Fruit fly (Drosophila melanogaster): ENCODE data around the gene vrs.

The vrs gene

dm6 chr3R:12398620-12399247 is 48.7 kb upstream of the vrs start, which contains the start of gene Cyp9f3 (continued):
- TF ChIP-seq bbx (GFP tag; IDR thresholded peaks at IDR 0.05; ENCODE audit: partially characterized antibody): 0 out of 2 replicates have a peak, but pooled peaks have one; percentile 9
- TF ChIP-seq hbn (GFP tag; IDR thresholded peaks at IDR 0.05; ENCODE audit: partially characterized antibody): no peak
- 0 out of 2 replicates have a peak, but pooled peaks have one; percentile 20 for TF ChIP-seq nerfin-2 (GFP tag; IDR thresholded peaks at IDR 0.05; ENCODE audit: partially characterized antibody)
- peak; percentile 22 for TF ChIP-seq MTF-1 (GFP tag; optimal IDR thresholded peaks at IDR 0.05; ENCODE audit: borderline replicate concordance)
- no peak for TF ChIP-seq en (GFP tag; optimal IDR thresholded peaks at IDR 0.05)
- TF ChIP-seq unc-4 (GFP tag; IDR thresholded peaks at IDR 0.05; ENCODE audit: partially characterized antibody): no peak
- peak; percentile 1 for TF ChIP-seq sens (GFP tag)
- peak; percentile 2 for TF ChIP-seq sug (tag; optimal IDR thresholded peaks at IDR 0.05)
- peak; percentile 50 for TF ChIP-seq Ets65A (GFP tag)
- TF ChIP-seq CG13287 (GFP tag; IDR thresholded peaks at IDR 0.05; ENCODE audit: partially characterized antibody): peak; percentile 25; the same call in 1 of the 2 replicates
- peak; percentile 96 for TF ChIP-seq CG34376 (GFP tag; optimal IDR thresholded peaks at IDR 0.05)
- peak; percentile 13 for TF ChIP-seq HmgZ (tag; optimal IDR thresholded peaks at IDR 0.05)
- TF ChIP-seq CG3838 (GFP tag; optimal IDR thresholded peaks at IDR 0.05): peak; percentile 10
- peak; percentile 33; the same call in 1 of the 2 replicates for TF ChIP-seq amos (GFP tag; IDR thresholded peaks at IDR 0.05; ENCODE audit: partially characterized antibody)
- 0 out of 2 replicates have a peak, but pooled peaks have one; percentile 10 for TF ChIP-seq Dref (GFP tag; IDR thresholded peaks at IDR 0.05)
- TF ChIP-seq CG32767 (GFP tag; IDR thresholded peaks at IDR 0.05): 0 out of 2 replicates have a peak, but pooled peaks have one; percentile 9
- TF ChIP-seq Atf6 (GFP tag; IDR thresholded peaks at IDR 0.05): 0 out of 2 replicates have a peak, but pooled peaks have one; percentile 7
- TF ChIP-seq CG10543 (GFP tag; optimal IDR thresholded peaks at IDR 0.05): peak; percentile 79
- 0 out of 3 replicates have a peak, but pooled peaks have one; percentile 22 for TF ChIP-seq dysf (GFP tag; IDR thresholded peaks at IDR 0.05)

DNA sequence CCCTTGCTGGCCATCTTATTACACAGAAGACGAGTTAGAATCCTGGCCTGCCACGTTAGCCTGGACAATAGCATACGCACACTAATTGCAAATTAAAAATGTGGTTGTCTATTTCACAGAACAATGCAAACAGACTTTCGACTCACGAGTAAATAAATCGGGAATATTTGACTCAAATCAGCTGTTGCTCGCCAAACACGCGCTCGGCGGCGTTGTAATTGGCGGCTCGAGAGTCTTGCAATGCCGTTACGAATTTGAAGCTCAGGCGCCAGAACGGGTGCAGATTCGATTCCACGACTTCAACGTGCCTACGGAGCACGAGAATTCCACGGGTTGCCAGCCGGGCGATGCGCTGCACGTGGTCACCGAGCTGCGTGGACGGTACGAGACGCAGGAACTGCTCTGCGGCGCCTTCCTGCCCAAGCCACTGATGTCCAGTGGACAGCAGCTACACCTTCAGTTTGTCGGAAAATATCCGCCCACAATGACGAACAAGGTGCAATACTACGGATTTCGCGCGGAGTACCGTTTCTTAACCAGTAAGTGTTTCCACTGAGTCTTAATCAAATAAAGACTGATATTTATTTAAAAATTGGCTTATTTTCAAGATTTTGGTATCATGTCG is 45.7 kb upstream of the vrs start, which contains the start of gene DNAlig3:
Gene DNAlig3, minus strand, starts transcription at position 168 of the 625 bp plus-strand sequence.
- TF ChIP-seq sens (GFP tag) (peak; percentile 32), nerfin-1 (tag; optimal IDR thresholded peaks at IDR 0.05) (no peak), Sox102F (GFP tag; optimal IDR thresholded peaks at IDR 0.05) (no peak), kay (GFP tag; optimal IDR thresholded peaks at IDR 0.05) (no peak), Doc2 (GFP tag; IDR thresholded peaks at IDR 0.05) (no peak), H2.0 (GFP tag; IDR thresholded peaks at IDR 0.05) (no peak), dm (GFP tag; optimal IDR thresholded peaks at IDR 0.05) (peak; percentile 37), sima (GFP tag; optimal IDR thresholded peaks at IDR 0.05) (no peak), CG2712 (tag; optimal IDR thresholded peaks at IDR 0.05) (no peak), Bgb (GFP tag; IDR thresholded peaks at IDR 0.05; ENCODE audit: partially characterized antibody) (peak; percentile 33; the same call in 1 of the 2 replicates), CG6791 (GFP tag; IDR thresholded peaks at IDR 0.05; ENCODE audit: partially characterized antibody) (no peak), CG3281 (GFP tag; optimal IDR thresholded peaks at IDR 0.05) (no peak), Xrp1 (GFP tag; IDR thresholded peaks at IDR 0.05) (no peak), ken (GFP tag; IDR thresholded peaks at IDR 0.05) (no peak), lilli (GFP tag; optimal IDR thresholded peaks at IDR 0.05) (no peak), CG10959 (GFP tag; IDR thresholded peaks at IDR 0.05) (no peak), Six4 (GFP tag; optimal IDR thresholded peaks at IDR 0.05) (no peak), stwl (tag; optimal IDR thresholded peaks at IDR 0.05) (peak; percentile 64), CG4360 (GFP tag; IDR thresholded peaks at IDR 0.05) (no peak), NFAT (GFP tag; IDR thresholded peaks at IDR 0.05) (no peak), Dek (tag; optimal IDR thresholded peaks at IDR 0.05) (no peak), lbe (GFP tag; optimal IDR thresholded peaks at IDR 0.05) (no peak), CG11093 (GFP tag; IDR thresholded peaks at IDR 0.05) (no peak), ssp (GFP tag; IDR thresholded peaks at IDR 0.05) (no peak), zen (tag; optimal IDR thresholded peaks at IDR 0.05) (peak; percentile 17), org-1 (GFP tag; optimal IDR thresholded peaks at IDR 0.05) (no peak), inv (GFP tag; IDR thresholded peaks at IDR 0.05; ENCODE audit: partially characterized antibody) (peak; percentile 25; the same call in 1 of the 2 replicates), MESR4 (GFP tag; optimal IDR thresholded peaks at IDR 0.05) (peak; percentile 23), CG9797 (GFP tag; optimal IDR thresholded peaks at IDR 0.05) (peak; percentile 17), CG42726 (GFP tag; IDR thresholded peaks at IDR 0.05; ENCODE audit: partially characterized antibody) (no peak)
